Fruit fly (Drosophila melanogaster): ENCODE measurements around the gene CG5885.

The CG5885 gene

dm6 chr2L:9947265-9947664, 29.1 kb upstream of the CG5885 start, which contains the start of gene CG5853 (continued):
- TF ChIP-seq Ets65A (GFP tag) = no peak
- no peak for TF ChIP-seq Antp (GFP tag; optimal IDR thresholded peaks at IDR 0.05)
- no peak for TF ChIP-seq CG15601 (tag; optimal IDR thresholded peaks at IDR 0.05)
- TF ChIP-seq wor (GFP tag; IDR thresholded peaks at IDR 0.05) = no peak
- no peak for TF ChIP-seq Doc2 (GFP tag; IDR thresholded peaks at IDR 0.05)
- no peak for TF ChIP-seq CG2678 (tag; optimal IDR thresholded peaks at IDR 0.05)
- no peak for TF ChIP-seq D19B (GFP tag; optimal IDR thresholded peaks at IDR 0.05)
- TF ChIP-seq CG6765 (GFP tag; optimal IDR thresholded peaks at IDR 0.05) = no peak
- TF ChIP-seq CG18262 (tag; optimal IDR thresholded peaks at IDR 0.05) = no peak
- TF ChIP-seq jumu (GFP tag; optimal IDR thresholded peaks at IDR 0.05) = no peak
- 0 out of 3 replicates have a peak, but pooled peaks have one; percentile 39 for TF ChIP-seq Dbx (GFP tag; IDR thresholded peaks at IDR 0.05)
- TF ChIP-seq az2 (GFP tag; optimal IDR thresholded peaks at IDR 0.05) = no peak
- TF ChIP-seq CG3163 (GFP tag; optimal IDR thresholded peaks at IDR 0.05) = peak; percentile 25
- TF ChIP-seq btn (GFP tag; optimal IDR thresholded peaks at IDR 0.05) = no peak
- TF ChIP-seq fru (optimal IDR thresholded peaks at IDR 0.05) = no peak
- no peak for TF ChIP-seq CG1529 (GFP tag; optimal IDR thresholded peaks at IDR 0.05)
- TF ChIP-seq wdn (GFP tag; IDR thresholded peaks at IDR 0.05) = no peak
- TF ChIP-seq CG6791 (GFP tag; IDR thresholded peaks at IDR 0.05; ENCODE audit: partially characterized antibody) = no peak
- TF ChIP-seq seq (GFP tag; IDR thresholded peaks at IDR 0.05) = no peak
- no peak for TF ChIP-seq bbx (GFP tag; IDR thresholded peaks at IDR 0.05; ENCODE audit: partially characterized antibody)
- TF ChIP-seq so (GFP tag; IDR thresholded peaks at IDR 0.05) = peak; percentile 19; the same call in 1 of the 3 replicates
- TF ChIP-seq CG17361 (GFP tag; IDR thresholded peaks at IDR 0.05) = no peak
- no peak for TF ChIP-seq nmo (GFP tag; optimal IDR thresholded peaks at IDR 0.05)
- no peak for TF ChIP-seq disco-r (GFP tag; optimal IDR thresholded peaks at IDR 0.05)
- no peak for TF ChIP-seq gt (GFP tag; IDR thresholded peaks at IDR 0.05)
- TF ChIP-seq tx (GFP tag; optimal IDR thresholded peaks at IDR 0.05) = no peak
- TF ChIP-seq pfk (GFP tag; optimal IDR thresholded peaks at IDR 0.05) = no peak
- TF ChIP-seq CG10147 (GFP tag; optimal IDR thresholded peaks at IDR 0.05) = no peak
- no peak for TF ChIP-seq bigmax (GFP tag; optimal IDR thresholded peaks at IDR 0.05)
- TF ChIP-seq Nf-YB (GFP tag; optimal IDR thresholded peaks at IDR 0.05) = no peak
- no peak for TF ChIP-seq CG11456 (GFP tag; IDR thresholded peaks at IDR 0.05)
- TF ChIP-seq Gsc (GFP tag; IDR thresholded peaks at IDR 0.05) = no peak
- TF ChIP-seq en (GFP tag; optimal IDR thresholded peaks at IDR 0.05) = no peak
- TF ChIP-seq CG8388 (GFP tag; optimal IDR thresholded peaks at IDR 0.05) = no peak
- TF ChIP-seq ATbp (GFP tag; optimal IDR thresholded peaks at IDR 0.05) = no peak
- no peak for TF ChIP-seq Side (GFP tag; optimal IDR thresholded peaks at IDR 0.05)
- no peak for TF ChIP-seq Oli (tag; optimal IDR thresholded peaks at IDR 0.05)
- TF ChIP-seq pho (GFP tag; optimal IDR thresholded peaks at IDR 0.05) = peak; percentile 7
- 0 out of 3 replicates have a peak, but pooled peaks have one; percentile 11 for TF ChIP-seq Mrtf (GFP tag; IDR thresholded peaks at IDR 0.05)
- peak; percentile 83 for TF ChIP-seq CG13894 (tag; optimal IDR thresholded peaks at IDR 0.05)
- no peak for TF ChIP-seq CG17359 (tag; optimal IDR thresholded peaks at IDR 0.05)
- TF ChIP-seq z (GFP tag; IDR thresholded peaks at IDR 0.05) = 0 out of 3 replicates have a peak, but pooled peaks have one; percentile 28
- TF ChIP-seq chif (GFP tag; optimal IDR thresholded peaks at IDR 0.05) = no peak
- no peak for TF ChIP-seq tll (GFP tag; optimal IDR thresholded peaks at IDR 0.05)
- TF ChIP-seq PHDP (tag; optimal IDR thresholded peaks at IDR 0.05) = peak; percentile 4
- no peak for TF ChIP-seq MESR4 (GFP tag; optimal IDR thresholded peaks at IDR 0.05)
- TF ChIP-seq lov (optimal IDR thresholded peaks at IDR 0.05) = no peak
- no peak for TF ChIP-seq lov (GFP tag; IDR thresholded peaks at IDR 0.05)
- TF ChIP-seq Optix (GFP tag; IDR thresholded peaks at IDR 0.05) = 0 out of 3 replicates have a peak, but pooled peaks have one; percentile 35
- no peak for TF ChIP-seq zfh2 (GFP tag; optimal IDR thresholded peaks at IDR 0.05)
- no peak for TF ChIP-seq tgo (GFP tag; IDR thresholded peaks at IDR 0.05)
- TF ChIP-seq CG2202 (tag; optimal IDR thresholded peaks at IDR 0.05) = no peak
- no peak for TF ChIP-seq CG4820 (GFP tag; optimal IDR thresholded peaks at IDR 0.05)
